Worm (Caenorhabditis elegans) whole organism, mixed stage, embryonic: ENCODE data around the gene K07H8.9.

ENCODE experiments used
- M03D4.4 ChIP-seq: sonication (generic microtip); optimal IDR thresholded peaks from 2 replicates; lab custom pipeline; 2017; ENCODE audit warnings: mild to moderate bottlenecking, missing genetic modification characterization, missing compliant biosample characterization
- bed-3 ChIP-seq: fragments of 200-800 bp; sonication (Bioruptor generic); optimal IDR thresholded peaks from 3 replicates; lab custom pipeline; 2018; ENCODE audit warnings: mild to moderate bottlenecking, missing genetic modification characterization, moderate library complexity, missing compliant biosample characterization
- blmp-1 ChIP-seq: fragments of 150-350 bp; optimal IDR thresholded peaks from 2 replicates; lab custom pipeline; 2014; ENCODE audit warnings: missing biosample characterization, missing genetic modification characterization
- ceh-39 ChIP-seq: fragments of 150-350 bp; optimal IDR thresholded peaks from 2 replicates; lab custom pipeline; 2014; ENCODE audit warnings: missing biosample characterization, missing genetic modification characterization
- ceh-83 ChIP-seq: fragments of 200-800 bp; sonication (Bioruptor generic); optimal IDR thresholded peaks from 2 replicates; lab custom pipeline; 2018; ENCODE audit warnings: mild to moderate bottlenecking, missing genetic modification characterization, missing compliant biosample characterization
- ces-1 ChIP-seq: fragments of 150-350 bp; optimal IDR thresholded peaks from 2 replicates; lab custom pipeline; 2014; ENCODE audit warnings: missing biosample characterization, missing genetic modification reagents, missing genetic modification characterization
- cnd-1 ChIP-seq: fragments of 200-800 bp; sonication (Bioruptor generic); optimal IDR thresholded peaks from 2 replicates; lab custom pipeline; 2018; ENCODE audit warnings: mild to moderate bottlenecking, missing genetic modification characterization, missing compliant biosample characterization
- drap-1 ChIP-seq: fragments of 200-800 bp; sonication (Bioruptor generic); optimal IDR thresholded peaks from 3 replicates; lab custom pipeline; 2018; ENCODE audit warnings: mild to moderate bottlenecking, missing genetic modification characterization, missing compliant biosample characterization
- elt-1 ChIP-seq: sonication (generic microtip); optimal IDR thresholded peaks from 2 replicates; lab custom pipeline; 2017; ENCODE audit warnings: missing genetic modification characterization, mild to moderate bottlenecking, missing compliant biosample characterization, antibody characterized with exemption, moderate library complexity, borderline replicate concordance; ENCODE audit not compliant: insufficient read depth
- elt-3 ChIP-seq: fragments of 150-350 bp; optimal IDR thresholded peaks from 2 replicates; lab custom pipeline; 2014; ENCODE audit warnings: missing biosample characterization, missing genetic modification characterization
- flh-1 ChIP-seq: fragments of 200-800 bp; sonication (Bioruptor generic); optimal IDR thresholded peaks from 2 replicates; lab custom pipeline; 2018; ENCODE audit warnings: mild to moderate bottlenecking, missing genetic modification characterization, moderate library complexity, missing compliant biosample characterization
- ham-2 ChIP-seq: fragments of 200-800 bp; sonication (Bioruptor generic); optimal IDR thresholded peaks from 2 replicates; lab custom pipeline; 2018; ENCODE audit warnings: mild to moderate bottlenecking, missing genetic modification characterization, missing compliant biosample characterization
- hlh-1 ChIP-seq: fragments of 150-350 bp; optimal IDR thresholded peaks from 2 replicates; lab custom pipeline; 2014; ENCODE audit warnings: missing biosample characterization, missing genetic modification reagents, missing genetic modification characterization
- lin-13 ChIP-seq: fragments of 150-350 bp; optimal IDR thresholded peaks from 2 replicates; lab custom pipeline; 2014; ENCODE audit warnings: missing biosample characterization, missing genetic modification characterization
- lin-32 ChIP-seq: fragments of 200-800 bp; sonication (Bioruptor generic); optimal IDR thresholded peaks from 2 replicates; lab custom pipeline; 2018; ENCODE audit warnings: mild to moderate bottlenecking, missing genetic modification characterization, missing compliant biosample characterization
- lsy-2 ChIP-seq: fragments of 150-350 bp; optimal IDR thresholded peaks from 2 replicates; lab custom pipeline; 2014; ENCODE audit warnings: missing biosample characterization, missing genetic modification characterization
- mab-5 ChIP-seq: fragments of 150-350 bp; optimal IDR thresholded peaks from 2 replicates; lab custom pipeline; 2014; ENCODE audit warnings: missing biosample characterization, missing genetic modification characterization
- mep-1 ChIP-seq: fragments of 150-350 bp; optimal IDR thresholded peaks from 2 replicates; lab custom pipeline; 2017; ENCODE audit warnings: missing biosample characterization, missing genetic modification reagents, missing genetic modification characterization, inconsistent platforms
- mls-2 ChIP-seq: sonication (generic microtip); optimal IDR thresholded peaks from 2 replicates; lab custom pipeline; 2016; ENCODE audit warnings: mild to moderate bottlenecking, missing genetic modification characterization, moderate library complexity, missing compliant biosample characterization
- nhr-12 ChIP-seq: fragments of 150-350 bp; optimal IDR thresholded peaks from 2 replicates; lab custom pipeline; 2014; ENCODE audit warnings: missing biosample characterization, missing genetic modification characterization
- nhr-2 ChIP-seq: fragments of 150-350 bp; optimal IDR thresholded peaks from 2 replicates; lab custom pipeline; 2014; ENCODE audit warnings: missing biosample characterization, missing genetic modification characterization
- nhr-237 ChIP-seq: fragments of 150-350 bp; optimal IDR thresholded peaks from 2 replicates; lab custom pipeline; 2014; ENCODE audit warnings: missing biosample characterization, missing genetic modification characterization
- nhr-28 ChIP-seq: fragments of 150-350 bp; optimal IDR thresholded peaks from 2 replicates; lab custom pipeline; 2014; ENCODE audit warnings: missing biosample characterization, missing genetic modification characterization
- nhr-76 ChIP-seq: sonication (generic microtip); optimal IDR thresholded peaks from 2 replicates; lab custom pipeline; 2017; ENCODE audit warnings: missing biosample characterization, missing genetic modification characterization
- pha-4 ChIP-seq: fragments of 150-350 bp; optimal IDR thresholded peaks from 2 replicates; lab custom pipeline; 2018; ENCODE audit warnings: missing biosample characterization, missing genetic modification reagents, missing genetic modification characterization
- sem-2 ChIP-seq: fragments of 200-800 bp; sonication (Bioruptor generic); optimal IDR thresholded peaks from 2 replicates; lab custom pipeline; 2018; ENCODE audit warnings: mild to moderate bottlenecking, missing genetic modification characterization, missing compliant biosample characterization
- snpc-4 ChIP-seq: fragments of 150-350 bp; optimal IDR thresholded peaks from 2 replicates; lab custom pipeline; 2014; ENCODE audit warnings: missing biosample characterization, missing genetic modification characterization
- sptf-1 ChIP-seq: sonication (generic microtip); optimal IDR thresholded peaks from 2 replicates; lab custom pipeline; 2017; ENCODE audit warnings: mild to moderate bottlenecking, missing genetic modification characterization, moderate library complexity, missing compliant biosample characterization
- tbx-8 ChIP-seq: fragments of 200-800 bp; sonication (Bioruptor generic); optimal IDR thresholded peaks from 2 replicates; lab custom pipeline; 2018; ENCODE audit warnings: mild to moderate bottlenecking, missing genetic modification characterization, moderate library complexity, missing compliant biosample characterization
- unc-120 ChIP-seq: sonication (generic microtip); optimal IDR thresholded peaks from 2 replicates; lab custom pipeline; 2017; ENCODE audit warnings: missing genetic modification characterization, missing compliant biosample characterization; ENCODE audit not compliant: poor library complexity, severe bottlenecking
- unc-39 ChIP-seq: fragments of 150-350 bp; optimal IDR thresholded peaks from 2 replicates; lab custom pipeline; 2014; ENCODE audit warnings: missing biosample characterization, missing genetic modification characterization
- unc-62 ChIP-seq: fragments of 150-350 bp; optimal IDR thresholded peaks from 2 replicates; lab custom pipeline; 2014; ENCODE audit warnings: missing biosample characterization, missing genetic modification reagents, missing genetic modification characterization
- ztf-11 ChIP-seq: fragments of 150-350 bp; optimal IDR thresholded peaks from 2 replicates; lab custom pipeline; 2014; ENCODE audit warnings: missing biosample characterization, missing genetic modification characterization

The K07H8.9 gene

DNA sequence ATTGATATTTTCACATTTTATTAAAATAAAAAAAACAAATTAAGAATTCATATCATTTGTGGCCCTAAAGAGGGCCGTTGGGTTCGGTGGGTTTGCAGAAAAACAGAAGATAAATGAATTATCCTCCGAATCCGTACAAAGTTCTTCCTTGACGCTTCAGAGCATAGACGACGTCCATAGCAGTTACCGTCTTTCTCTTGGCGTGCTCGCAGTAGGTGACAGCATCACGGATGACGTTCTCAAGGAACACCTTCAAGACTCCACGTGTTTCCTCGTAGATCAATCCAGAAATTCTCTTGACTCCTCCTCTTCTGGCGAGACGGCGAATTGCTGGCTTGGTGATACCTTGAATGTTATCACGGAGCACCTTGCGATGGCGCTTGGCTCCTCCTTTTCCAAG lies 47.3 kb upstream of the K07H8.9 start:
- no peak for TF ChIP-seq M03D4.4
- TF ChIP-seq nhr-28 (tag; lab: Kevin White, UChicago) = no peak
- TF ChIP-seq lin-13 (tag; lab: Kevin White, UChicago) = no peak
- TF ChIP-seq sem-2 (GFP tag; lab: Kevin White, UChicago) = no peak
- TF ChIP-seq bed-3 = no peak
- TF ChIP-seq mep-1 (tag; lab: Kevin White, UChicago) = no peak
- no peak for TF ChIP-seq ceh-83 (GFP tag; lab: Kevin White, UChicago)
- no peak for TF ChIP-seq ceh-39 (tag; lab: Kevin White, UChicago)
- TF ChIP-seq elt-1 (tag; lab: Kevin White, UChicago) = no peak
- TF ChIP-seq sptf-1 (tag; lab: Kevin White, UChicago) = no peak
- no peak for TF ChIP-seq nhr-237 (tag; lab: Kevin White, UChicago)
- TF ChIP-seq mab-5 (tag; lab: Kevin White, UChicago) = no peak
- no peak for TF ChIP-seq nhr-2 (tag; lab: Kevin White, UChicago)
- no peak for TF ChIP-seq snpc-4 (tag; lab: Kevin White, UChicago)
- no peak for TF ChIP-seq ztf-11 (tag; lab: Kevin White, UChicago)
- no peak for TF ChIP-seq hlh-1

DNA sequence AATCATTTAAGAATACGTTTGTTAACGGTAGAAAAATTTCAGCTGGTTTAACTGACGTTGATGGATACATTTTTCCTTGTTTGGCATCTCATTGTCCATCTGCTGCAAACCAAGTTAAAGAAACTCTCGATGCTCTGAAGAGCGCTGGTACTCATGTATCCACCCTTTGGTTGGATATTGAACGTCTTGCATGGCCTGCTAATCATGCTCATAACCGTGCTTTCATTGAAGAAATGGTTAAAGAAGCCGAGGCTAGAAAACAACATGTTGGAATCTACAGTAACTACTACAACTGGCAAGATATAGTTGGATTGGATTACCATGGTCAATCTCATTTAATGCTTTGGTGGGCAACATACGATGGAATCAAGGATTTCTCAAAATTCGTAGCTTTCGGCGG lies 46.8 kb upstream of the K07H8.9 start:
- TF ChIP-seq snpc-4 (tag; lab: Kevin White, UChicago) (no peak), elt-3 (tag; lab: Kevin White, UChicago) (no peak), nhr-12 (no peak), mab-5 (tag; lab: Kevin White, UChicago) (no peak), unc-62 (GFP tag; lab: Kevin White, UChicago) (no peak), elt-1 (tag; lab: Kevin White, UChicago) (no peak), lin-32 (GFP tag; lab: Kevin White, UChicago) (no peak), M03D4.4 (no peak), nhr-76 (tag; lab: Kevin White, UChicago) (no peak)
- TF ChIP-seq, all 35 proteins: peak for 0

DNA sequence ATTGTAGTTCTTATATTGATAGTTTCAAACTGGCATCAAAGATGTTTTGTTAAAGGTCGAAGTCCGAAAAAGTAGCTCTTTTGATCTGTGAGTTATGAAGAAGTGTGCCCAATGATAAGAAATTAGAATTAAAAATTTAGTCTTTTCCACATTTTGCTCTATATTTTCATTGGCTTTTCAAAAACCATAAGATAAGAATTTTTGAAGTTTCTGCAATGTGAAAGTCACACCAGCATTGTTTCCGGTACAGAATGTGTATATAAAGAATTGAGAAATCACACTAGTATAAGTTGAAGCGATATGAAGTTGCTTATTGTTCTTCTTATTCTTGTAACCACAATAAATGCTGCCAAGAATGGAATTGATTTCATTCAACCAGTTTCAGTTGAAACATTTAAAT lies 46.2 kb upstream of the K07H8.9 start, which contains the start of gene lys-10:
Gene lys-10 (plus strand): TSS at position 301 of the 400 bp plus-strand sequence.
- TF ChIP-seq cnd-1 (tag; lab: Kevin White, UChicago) (no peak), lin-13 (tag; lab: Kevin White, UChicago) (no peak), ces-1 (no peak), nhr-76 (tag; lab: Kevin White, UChicago) (no peak), elt-1 (tag; lab: Kevin White, UChicago) (no peak), nhr-12 (no peak), drap-1 (GFP tag; lab: Kevin White, UChicago) (no peak), unc-39 (tag; lab: Kevin White, UChicago) (no peak), flh-1 (GFP tag; lab: Kevin White, UChicago) (no peak), M03D4.4 (no peak), nhr-2 (tag; lab: Kevin White, UChicago) (no peak), mab-5 (tag; lab: Kevin White, UChicago) (no peak), pha-4 (tag; lab: Kevin White, UChicago) (no peak), ceh-39 (tag; lab: Kevin White, UChicago) (no peak), nhr-28 (tag; lab: Kevin White, UChicago) (no peak), hlh-1 (no peak), bed-3 (no peak), lsy-2 (no peak)

DNA sequence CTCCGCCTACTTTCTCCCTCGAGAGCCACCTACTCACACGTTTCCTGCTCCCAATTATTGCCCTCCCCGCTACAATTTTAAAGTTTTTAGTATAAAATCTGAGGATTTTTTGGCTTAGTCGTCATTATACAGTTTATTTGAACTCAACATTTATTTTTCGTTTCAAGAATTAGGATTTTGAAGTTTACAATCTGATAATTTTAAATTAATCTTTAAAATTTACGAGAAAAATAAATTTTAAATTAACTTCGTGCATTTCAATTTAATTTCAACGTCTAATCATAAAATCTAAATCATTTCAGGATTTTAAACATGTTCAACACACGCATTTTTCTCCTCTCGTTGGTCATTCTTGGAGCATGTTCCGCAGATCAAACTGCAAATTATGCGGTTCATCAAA lies 42.6 kb upstream of the K07H8.9 start, which contains the start of gene F35H10.2:
Gene F35H10.2 (plus strand): TSS at position 301 of the 400 bp plus-strand sequence.
- TF ChIP-seq bed-3 (no peak), cnd-1 (tag; lab: Kevin White, UChicago) (no peak), unc-39 (tag; lab: Kevin White, UChicago) (no peak), unc-120 (tag; lab: Kevin White, UChicago) (no peak), elt-1 (tag; lab: Kevin White, UChicago) (no peak), ces-1 (no peak)
- TF ChIP-seq, all 35 proteins: peak for 0

DNA sequence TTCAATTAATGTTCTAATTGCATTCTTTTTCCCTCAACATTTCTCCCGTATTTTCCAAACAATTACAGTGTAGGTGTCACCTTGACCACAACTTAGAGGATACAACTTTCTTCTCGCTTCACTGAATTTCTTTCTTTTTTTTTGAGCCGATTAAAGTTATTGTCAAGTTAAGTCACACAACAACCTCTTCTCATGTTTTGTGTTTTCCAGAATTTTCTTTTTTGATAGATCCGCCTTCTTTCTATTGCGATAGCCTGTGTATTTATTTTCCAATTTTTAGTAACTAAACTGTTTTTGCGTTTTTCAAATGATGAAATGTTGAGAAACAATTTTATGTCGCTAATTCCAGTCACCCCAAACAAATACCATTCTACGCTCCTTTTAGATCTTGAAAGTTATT lies 39.4 kb upstream of the K07H8.9 start, which contains the start of gene F35H10.3:
Gene F35H10.3 (plus strand): TSS at position 301 of the 400 bp plus-strand sequence.
- TF ChIP-seq lsy-2 = no peak
- TF ChIP-seq mab-5 (tag; lab: Kevin White, UChicago) = no peak
- TF ChIP-seq mep-1 (tag; lab: Kevin White, UChicago) = no peak
- TF ChIP-seq blmp-1 (tag; lab: Kevin White, UChicago) = no peak
- no peak for TF ChIP-seq tbx-8 (GFP tag; lab: Kevin White, UChicago)
- TF ChIP-seq drap-1 (GFP tag; lab: Kevin White, UChicago) = no peak
- TF ChIP-seq ham-2 (GFP tag; lab: Kevin White, UChicago) = no peak
- TF ChIP-seq pha-4 (tag; lab: Kevin White, UChicago) = no peak
- no peak for TF ChIP-seq sptf-1 (tag; lab: Kevin White, UChicago)
- TF ChIP-seq mls-2 = no peak
- TF ChIP-seq nhr-28 (tag; lab: Kevin White, UChicago) = no peak
- no peak for TF ChIP-seq ztf-11 (tag; lab: Kevin White, UChicago)
- no peak for TF ChIP-seq sem-2 (GFP tag; lab: Kevin White, UChicago)
